Fruit fly (Drosophila melanogaster) whole organism, embryonic: Measurements from ENCODE around the gene hop.

Experiments used
- ATbp ChIP-seq: fragments of 200-800 bp; sonication (Bioruptor generic); optimal IDR thresholded peaks from 2 replicates; lab custom pipeline; 2017; ENCODE audit warnings: missing biosample characterization, mild to moderate bottlenecking, missing genetic modification characterization, missing genetic modification reagents
- B-H2 ChIP-seq: fragments of 200-800 bp; sonication (Bioruptor generic); optimal IDR thresholded peaks from 2 replicates; lab custom pipeline; 2018; ENCODE audit warnings: missing biosample characterization, mild to moderate bottlenecking, missing genetic modification characterization
- CG11247 ChIP-seq: fragments of 200-800 bp; sonication (Bioruptor generic); IDR thresholded peaks from 2 replicates; pipeline ENCODE4 v1.3.6; 2022; ENCODE audit warnings: missing biosample characterization, missing genetic modification characterization
- CG11398 ChIP-seq: fragments of 200-800 bp; sonication (Bioruptor generic); optimal IDR thresholded peaks from 2 replicates; lab custom pipeline; 2016; ENCODE audit warnings: missing biosample characterization, missing genetic modification characterization
- CG11695 ChIP-seq: fragments of 200-800 bp; sonication (Bioruptor generic); IDR thresholded peaks from 3 replicates; pipeline ENCODE4 v1.3.6; 2022; ENCODE audit warnings: missing biosample characterization, missing genetic modification characterization
- CG12219 ChIP-seq: fragments of 200-800 bp; sonication (Bioruptor generic); optimal IDR thresholded peaks from 3 replicates; lab custom pipeline; 2018; ENCODE audit warnings: missing biosample characterization, mild to moderate bottlenecking, missing genetic modification characterization
- CG12236 ChIP-seq: fragments of 200-800 bp; sonication (Bioruptor generic); optimal IDR thresholded peaks from 2 replicates; lab custom pipeline; 2016; ENCODE audit warnings: missing biosample characterization, missing genetic modification characterization
- CG13624 ChIP-seq: fragments of 200-800 bp; sonication (Bioruptor generic); optimal IDR thresholded peaks from 2 replicates; lab custom pipeline; 2016; ENCODE audit warnings: missing biosample characterization, missing genetic modification characterization
- CG14667 ChIP-seq: fragments of 200-800 bp; sonication (Bioruptor generic); IDR thresholded peaks from 2 replicates; pipeline ENCODE4 v1.3.6; 2022; ENCODE audit warnings: missing biosample characterization, missing genetic modification characterization
- CG14860 ChIP-seq: fragments of 200-800 bp; sonication (Bioruptor generic); IDR thresholded peaks from 3 replicates; pipeline ENCODE4 v1.3.6; 2022; ENCODE audit warnings: missing biosample characterization, missing genetic modification characterization; ENCODE audit not compliant: partially characterized antibody
- CG1529 ChIP-seq: fragments of 200-800 bp; sonication (Bioruptor generic); optimal IDR thresholded peaks from 3 replicates; lab custom pipeline; 2018; ENCODE audit warnings: missing biosample characterization, missing genetic modification characterization
- CG17359 ChIP-seq: fragments of 200-800 bp; sonication (Bioruptor generic); optimal IDR thresholded peaks from 3 replicates; lab custom pipeline; 2018; ENCODE audit warnings: missing biosample characterization, mild to moderate bottlenecking, missing genetic modification characterization, moderate library complexity
- CG2116 ChIP-seq: fragments of 200-800 bp; sonication (Bioruptor generic); optimal IDR thresholded peaks from 3 replicates; lab custom pipeline; 2018; ENCODE audit warnings: missing biosample characterization, mild to moderate bottlenecking, missing genetic modification characterization
- CG2889 ChIP-seq: fragments of 200-800 bp; sonication (Bioruptor generic); IDR thresholded peaks from 3 replicates; pipeline ENCODE4 v1.3.6; 2022; ENCODE audit warnings: missing biosample characterization, missing genetic modification characterization
- CG30020 ChIP-seq: fragments of 200-800 bp; optimal IDR thresholded peaks from 2 replicates; lab custom pipeline; 2019; ENCODE audit warnings: missing biosample characterization, mild to moderate bottlenecking, missing genetic modification characterization, moderate library complexity
- CG31365 ChIP-seq: fragments of 200-800 bp; sonication (Bioruptor generic); optimal IDR thresholded peaks from 2 replicates; lab custom pipeline; 2018; ENCODE audit warnings: missing biosample characterization, mild to moderate bottlenecking, missing genetic modification characterization
- CG32772 ChIP-seq: fragments of 200-800 bp; sonication (Bioruptor generic); IDR thresholded peaks from 2 replicates; pipeline ENCODE4 v1.3.6; 2022; ENCODE audit warnings: missing biosample characterization, missing genetic modification characterization
- CG42726 ChIP-seq: fragments of 200-800 bp; sonication (Bioruptor generic); IDR thresholded peaks from 2 replicates; pipeline ENCODE4 v1.3.6; 2022; ENCODE audit warnings: missing biosample characterization, missing genetic modification characterization; ENCODE audit not compliant: partially characterized antibody
- CG5180 ChIP-seq: fragments of 200-800 bp; sonication (Bioruptor generic); optimal IDR thresholded peaks from 3 replicates; lab custom pipeline; 2017; ENCODE audit warnings: missing biosample characterization, missing genetic modification characterization, mild to moderate bottlenecking, moderate library complexity, missing genetic modification reagents
- CG6791 ChIP-seq: fragments of 200-800 bp; sonication (Bioruptor generic); IDR thresholded peaks from 3 replicates; pipeline ENCODE4 v1.3.6; 2022; ENCODE audit warnings: missing biosample characterization, missing genetic modification characterization; ENCODE audit not compliant: partially characterized antibody
- CG7556 ChIP-seq: fragments of 200-800 bp; sonication (Bioruptor generic); optimal IDR thresholded peaks from 2 replicates; lab custom pipeline; 2017; ENCODE audit warnings: missing biosample characterization, mild to moderate bottlenecking, missing genetic modification characterization
- CG8290 ChIP-seq, 3 experiments: fragments of 200-800 bp; sonication (Bioruptor generic); optimal IDR thresholded peaks; 2 replicates each; lab custom pipeline; 2016 to 2019; ENCODE audit warnings: missing biosample characterization in 3 of 3, missing genetic modification characterization in 3 of 3, mild to moderate bottlenecking in 2 of 3, moderate library complexity in 1 of 3
- CHES-1-like ChIP-seq: fragments of 200-800 bp; sonication (Bioruptor generic); optimal IDR thresholded peaks from 2 replicates; lab custom pipeline; 2016; ENCODE audit warnings: missing biosample characterization, missing genetic modification characterization
- CoRest ChIP-seq: fragments of 200-800 bp; sonication (Bioruptor generic); optimal IDR thresholded peaks from 3 replicates; lab custom pipeline; 2018; ENCODE audit warnings: missing biosample characterization, mild to moderate bottlenecking, missing genetic modification characterization, moderate library complexity
- Dek ChIP-seq: fragments of 200-800 bp; sonication (Bioruptor generic); optimal IDR thresholded peaks from 3 replicates; lab custom pipeline; 2019; ENCODE audit warnings: missing biosample characterization, mild to moderate bottlenecking, missing genetic modification characterization, moderate library complexity
- Dip2 ChIP-seq: fragments of 200-800 bp; sonication (Bioruptor generic); IDR thresholded peaks from 2 replicates; pipeline ENCODE4 v1.3.6; 2022; ENCODE audit warnings: missing biosample characterization, missing genetic modification characterization
- Doc3 ChIP-seq: fragments of 200-800 bp; sonication (Bioruptor generic); IDR thresholded peaks from 3 replicates; pipeline ENCODE4 v1.3.6; 2022; ENCODE audit warnings: missing biosample characterization, missing genetic modification characterization; ENCODE audit not compliant: partially characterized antibody
- Hey ChIP-seq: fragments of 200-800 bp; sonication (Bioruptor generic); optimal IDR thresholded peaks from 3 replicates; lab custom pipeline; 2018; ENCODE audit warnings: missing biosample characterization, mild to moderate bottlenecking, missing genetic modification characterization
- Hmx ChIP-seq: fragments of 200-800 bp; sonication (Bioruptor generic); optimal IDR thresholded peaks from 2 replicates; lab custom pipeline; 2016; ENCODE audit warnings: missing biosample characterization, missing genetic modification characterization
- Hr39 ChIP-seq: fragments of >200 bp; optimal IDR thresholded peaks from 2 replicates; lab custom pipeline; 2017
- Myb ChIP-seq: fragments of 200-800 bp; sonication (Bioruptor generic); optimal IDR thresholded peaks from 2 replicates; lab custom pipeline; 2016; ENCODE audit warnings: missing biosample characterization, missing genetic modification characterization
- NC2β ChIP-seq: fragments of 200-800 bp; sonication (Bioruptor generic); optimal IDR thresholded peaks from 2 replicates; lab custom pipeline; 2016; ENCODE audit warnings: missing biosample characterization, missing genetic modification characterization
- al ChIP-seq: fragments of 200-800 bp; sonication (Bioruptor generic); IDR thresholded peaks from 2 replicates; pipeline ENCODE4 v1.3.6; 2022; ENCODE audit warnings: missing biosample characterization, missing genetic modification characterization
- ato ChIP-seq: fragments of 200-800 bp; sonication (Bioruptor generic); IDR thresholded peaks from 2 replicates; pipeline ENCODE4 v1.3.6; 2022; ENCODE audit warnings: missing biosample characterization, missing genetic modification characterization; ENCODE audit not compliant: partially characterized antibody
- bcd ChIP-seq: fragments of 200-800 bp; sonication (Bioruptor generic); optimal IDR thresholded peaks from 2 replicates; lab custom pipeline; 2017; ENCODE audit warnings: missing biosample characterization, mild to moderate bottlenecking, missing genetic modification characterization
- danr ChIP-seq: fragments of 200-800 bp; sonication (Bioruptor generic); IDR thresholded peaks from 2 replicates; pipeline ENCODE4 v1.3.6; 2022; ENCODE audit warnings: missing biosample characterization, missing genetic modification characterization
- fd3F ChIP-seq: fragments of 200-800 bp; sonication (Bioruptor generic); optimal IDR thresholded peaks from 2 replicates; lab custom pipeline; 2018; ENCODE audit warnings: missing biosample characterization, mild to moderate bottlenecking, missing genetic modification characterization, moderate library complexity
- fru ChIP-seq: fragments of >200 bp; optimal IDR thresholded peaks from 2 replicates; lab custom pipeline; 2017
- gcm2 ChIP-seq: fragments of 200-800 bp; sonication (Bioruptor generic); optimal IDR thresholded peaks from 2 replicates; lab custom pipeline; 2016; ENCODE audit warnings: missing biosample characterization, missing genetic modification characterization
- ham ChIP-seq: fragments of 200-800 bp; sonication (Bioruptor generic); IDR thresholded peaks from 2 replicates; pipeline ENCODE4 v1.3.6; 2022; ENCODE audit warnings: missing biosample characterization, missing genetic modification characterization
- lov ChIP-seq, 2 experiments: fragments of 200-800 bp in 1 of 2; fragments of >200 bp in 1 of 2; sonication (Bioruptor generic) in 1 of 2; IDR thresholded peaks in 1 of 2; optimal IDR thresholded peaks in 1 of 2; 2 replicates in 1 of 2; 3 replicates in 1 of 2; pipeline versions ENCODE4 v1.3.6 to Lab custom; 2017 to 2022; ENCODE audit warnings: missing biosample characterization in 1 of 2, missing genetic modification characterization in 1 of 2
- row ChIP-seq: fragments of 200-800 bp; sonication (Bioruptor generic); IDR thresholded peaks from 3 replicates; pipeline ENCODE4 v1.3.6; 2022; ENCODE audit warnings: missing biosample characterization, missing genetic modification characterization
- scrt ChIP-seq: fragments of 200-800 bp; sonication (Bioruptor generic); optimal IDR thresholded peaks from 2 replicates; lab custom pipeline; 2018; ENCODE audit warnings: missing biosample characterization, mild to moderate bottlenecking, missing genetic modification characterization, moderate library complexity
- tin ChIP-seq: fragments of 200-800 bp; sonication (Bioruptor generic); optimal IDR thresholded peaks from 3 replicates; lab custom pipeline; 2016; ENCODE audit warnings: missing biosample characterization, missing genetic modification characterization
- tup ChIP-seq: fragments of 200-800 bp; sonication (Bioruptor generic); optimal IDR thresholded peaks from 2 replicates; lab custom pipeline; 2016; ENCODE audit warnings: missing biosample characterization, mild to moderate bottlenecking, missing genetic modification characterization, moderate library complexity
- usp ChIP-seq: fragments of >200 bp; optimal IDR thresholded peaks from 2 replicates; lab custom pipeline; 2017; ENCODE audit warnings: missing biosample characterization, missing genetic modification characterization
- wdn ChIP-seq: fragments of 200-800 bp; sonication (Bioruptor generic); IDR thresholded peaks from 2 replicates; pipeline ENCODE4 v1.3.6; 2022; ENCODE audit warnings: missing biosample characterization, missing genetic modification characterization
- wek ChIP-seq: fragments of 200-800 bp; sonication (Bioruptor generic); optimal IDR thresholded peaks from 3 replicates; lab custom pipeline; 2018; ENCODE audit warnings: missing biosample characterization, mild to moderate bottlenecking, missing genetic modification characterization, moderate library complexity
- zen2 ChIP-seq: fragments of 200-800 bp; sonication (Bioruptor generic); IDR thresholded peaks from 3 replicates; pipeline ENCODE4 v1.3.6; 2022; ENCODE audit warnings: missing biosample characterization, missing genetic modification characterization; ENCODE audit not compliant: partially characterized antibody

The hop gene

dm6 chrX:11379747-11380146 is 11.8 kb upstream of the hop start (continued):
- TF ChIP-seq Doc3 (GFP tag; lab: Robert Waterston, UW) (no peak), CG31365 (no peak), tin (GFP tag; lab: Kevin White, UChicago) (no peak), CG42726 (GFP tag; lab: Robert Waterston, UW) (no peak), CoRest (tag; lab: Kevin White, UChicago) (peak; percentile 36), row (GFP tag; lab: Robert Waterston, UW) (peak; percentile 28; the same call in 2 of the 3 replicates), CG5180 (GFP tag; lab: Kevin White, UChicago) (no peak), fd3F (no peak), CG17359 (tag; lab: Kevin White, UChicago) (peak; percentile 27), wek (no peak), CG12236 (no peak), CG30020 (tag; lab: Kevin White, UChicago) (no peak)

dm6 chrX:11379139-11379538 is 11.2 kb upstream of the hop start:
- TF ChIP-seq danr (no peak), Dek (peak; percentile 7), CG17359 (tag; lab: Kevin White, UChicago) (peak; percentile 46), ham (GFP tag; lab: Robert Waterston, UW) (no peak), CG12236 (no peak), CG2889 (GFP tag; lab: Robert Waterston, UW) (no peak), wdn (0 out of 2 replicates have a peak, but pooled peaks have one; percentile 10), CG6791 (no peak), CG11247 (GFP tag; lab: Robert Waterston, UW) (no peak), lov (optimal IDR thresholded peaks at IDR 0.05; lab: Kevin White, UChicago) (no peak), lov (GFP tag; IDR thresholded peaks at IDR 0.05; lab: Robert Waterston, UW) (no peak), CG11695 (GFP tag; lab: Robert Waterston, UW) (peak; percentile 53; the same call in 1 of the 3 replicates), CG1529 (no peak), Myb (GFP tag; lab: Kevin White, UChicago) (no peak), scrt (GFP tag; lab: Kevin White, UChicago) (peak; percentile 39), tup (GFP tag; lab: Kevin White, UChicago) (no peak), CG8290 (GFP tag; optimal IDR thresholded peaks at IDR 0.05; lab: Kevin White, UChicago) (no peak), CG8290 (tag; optimal IDR thresholded peaks at IDR 0.05; lab: Kevin White, UChicago) (peak in 1 of 2 experiments; percentile 76), B-H2 (GFP tag; lab: Kevin White, UChicago) (peak; percentile 62), CG12219 (GFP tag; lab: Kevin White, UChicago) (peak; percentile 19), al (GFP tag; lab: Robert Waterston, UW) (peak; percentile 27; the same call in 1 of the 2 replicates), CG13624 (GFP tag; lab: Kevin White, UChicago) (peak; percentile 46), Hmx (GFP tag; lab: Kevin White, UChicago) (no peak), CG7556 (GFP tag; lab: Kevin White, UChicago) (peak; percentile 33), ATbp (peak; percentile 23), CG11398 (GFP tag; lab: Kevin White, UChicago) (no peak), bcd (GFP tag; lab: Kevin White, UChicago) (no peak), usp (no peak), CHES-1-like (GFP tag; lab: Kevin White, UChicago) (no peak), NC2β (GFP tag; lab: Kevin White, UChicago) (no peak), fru (lab: Kevin White, UChicago) (no peak), Hey (tag; lab: Kevin White, UChicago) (no peak), CG32772 (GFP tag; lab: Robert Waterston, UW) (peak; percentile 39; the same call in 1 of the 2 replicates), zen2 (GFP tag; lab: Robert Waterston, UW) (no peak), gcm2 (no peak), CG14667 (GFP tag; lab: Robert Waterston, UW) (peak; percentile 29; the same call in 1 of the 2 replicates), Dip2 (GFP tag; lab: Robert Waterston, UW) (no peak), CG14860 (GFP tag; lab: Robert Waterston, UW) (no peak), CG2116 (GFP tag; lab: Kevin White, UChicago) (no peak), ato (GFP tag; lab: Robert Waterston, UW) (no peak), Hr39 (no peak)
